Worm (Caenorhabditis elegans) whole organism, L1 larva: ENCODE data around the gene Y41C4A.6.

Experiments
- Y116A8C.19 ChIP-seq: sonication (generic microtip); optimal IDR thresholded peaks from 2 replicates; lab custom pipeline; 2016; ENCODE audit warnings: missing compliant biosample characterization, missing genetic modification characterization, borderline replicate concordance
- blmp-1 ChIP-seq: fragments of 150-350 bp; optimal IDR thresholded peaks from 2 replicates; lab custom pipeline; 2014; ENCODE audit warnings: missing biosample characterization, missing genetic modification characterization
- ceh-63 ChIP-seq: fragments of 200-800 bp; sonication (Bioruptor generic); optimal IDR thresholded peaks from 2 replicates; lab custom pipeline; 2018; ENCODE audit warnings: mild to moderate bottlenecking, missing genetic modification characterization, missing compliant biosample characterization
- ceh-82 ChIP-seq, 3 experiments: fragments of 150-350 bp in 1 of 3; sonication (generic microtip) in 2 of 3; optimal IDR thresholded peaks; 2 replicates each; lab custom pipeline; 2014 to 2017; ENCODE audit warnings: missing biosample characterization in 3 of 3, missing genetic modification characterization in 3 of 3
- dsc-1 ChIP-seq: sonication (generic microtip); optimal IDR thresholded peaks from 2 replicates; lab custom pipeline; 2016; ENCODE audit warnings: mild to moderate bottlenecking, missing genetic modification characterization, missing compliant biosample characterization
- efl-3 ChIP-seq: fragments of 200-800 bp; sonication (Bioruptor generic); optimal IDR thresholded peaks from 2 replicates; lab custom pipeline; 2018; ENCODE audit warnings: mild to moderate bottlenecking, missing genetic modification characterization, missing compliant biosample characterization
- egl-13 ChIP-seq: sonication (generic microtip); optimal IDR thresholded peaks from 2 replicates; lab custom pipeline; 2016; ENCODE audit warnings: missing genotype, missing genetic modification reagents, missing genetic modification characterization, missing compliant biosample characterization
- egl-27 ChIP-seq, 2 experiments: fragments of 150-350 bp in 1 of 2; sonication (generic microtip); optimal IDR thresholded peaks; 3 replicates each; lab custom pipeline; 2017 to 2018; ENCODE audit warnings: missing biosample characterization in 2 of 2, missing genetic modification characterization in 2 of 2, missing genetic modification reagents in 2 of 2
- elt-2 ChIP-seq: sonication (generic microtip); optimal IDR thresholded peaks from 2 replicates; lab custom pipeline; 2016; ENCODE audit warnings: missing genetic modification characterization, mild to moderate bottlenecking, inconsistent platforms, missing compliant biosample characterization, missing genetic modification reagents
- fkh-8 ChIP-seq: sonication (generic microtip); optimal IDR thresholded peaks from 2 replicates; lab custom pipeline; 2016; ENCODE audit warnings: mild to moderate bottlenecking, missing genetic modification characterization, missing compliant biosample characterization
- grh-1 ChIP-seq: fragments of 200-800 bp; sonication (Bioruptor generic); IDR thresholded peaks from 2 replicates; pipeline ENCODE4 v1.3.6; 2022; ENCODE audit warnings: missing genetic modification reagents, missing genetic modification characterization, missing compliant biosample characterization
- hlh-17 ChIP-seq: fragments of 200-800 bp; sonication (Bioruptor generic); optimal IDR thresholded peaks from 2 replicates; lab custom pipeline; 2018; ENCODE audit warnings: missing genetic modification characterization, mild to moderate bottlenecking, missing compliant biosample characterization, moderate library complexity, borderline replicate concordance
- isw-1 ChIP-seq: fragments of 200-800 bp; sonication (Bioruptor generic); IDR thresholded peaks from 2 replicates; pipeline ENCODE4 v1.3.6; 2022; ENCODE audit warnings: missing genetic modification characterization, missing compliant biosample characterization
- jun-1 ChIP-seq: fragments of 150-350 bp; optimal IDR thresholded peaks from 2 replicates; lab custom pipeline; 2014; ENCODE audit warnings: missing biosample characterization, missing genetic modification reagents, missing genetic modification characterization
- lin-14 ChIP-seq: fragments of 200-800 bp; sonication (Bioruptor generic); optimal IDR thresholded peaks from 2 replicates; lab custom pipeline; 2018; ENCODE audit warnings: mild to moderate bottlenecking, missing genetic modification characterization, moderate library complexity, missing compliant biosample characterization
- lin-35 ChIP-seq, 2 experiments: fragments of 150-350 bp; optimal IDR thresholded peaks; 2 replicates each; lab custom pipeline; 2014; ENCODE audit warnings: missing biosample characterization in 2 of 2, missing genetic modification characterization in 2 of 2, missing genetic modification reagents in 2 of 2
- lin-39 ChIP-seq: fragments of 150-350 bp; optimal IDR thresholded peaks from 2 replicates; lab custom pipeline; 2014; ENCODE audit warnings: missing biosample characterization, missing genetic modification reagents, missing genetic modification characterization
- lsy-2 ChIP-seq, 2 experiments: fragments of 150-350 bp; optimal IDR thresholded peaks; 2 replicates each; lab custom pipeline; 2014; ENCODE audit warnings: missing biosample characterization in 2 of 2, missing genetic modification characterization in 2 of 2
- mef-2 ChIP-seq: fragments of 150-350 bp; optimal IDR thresholded peaks from 2 replicates; lab custom pipeline; 2014; ENCODE audit warnings: missing biosample characterization, missing genetic modification characterization
- mep-1 ChIP-seq: fragments of 150-350 bp; optimal IDR thresholded peaks from 2 replicates; lab custom pipeline; 2014; ENCODE audit warnings: missing biosample characterization, missing genetic modification characterization
- nhr-20 ChIP-seq: sonication (generic microtip); optimal IDR thresholded peaks from 2 replicates; lab custom pipeline; 2016; ENCODE audit warnings: mild to moderate bottlenecking, missing genetic modification characterization, missing compliant biosample characterization
- nhr-47 ChIP-seq: sonication (generic microtip); optimal IDR thresholded peaks from 2 replicates; lab custom pipeline; 2016; ENCODE audit warnings: mild to moderate bottlenecking, missing genetic modification characterization, moderate library complexity, missing compliant biosample characterization
- nhr-84 ChIP-seq: sonication (generic microtip); optimal IDR thresholded peaks from 2 replicates; lab custom pipeline; 2017; ENCODE audit warnings: missing biosample characterization, missing genetic modification characterization
- nhr-85 ChIP-seq: sonication (generic microtip); peaks from one replicate; lab custom pipeline; 2016; ENCODE audit warnings: missing genetic modification characterization, inconsistent platforms, missing compliant biosample characterization
- pax-3 ChIP-seq: fragments of 200-800 bp; sonication (Bioruptor generic); optimal IDR thresholded peaks from 2 replicates; lab custom pipeline; 2018; ENCODE audit warnings: mild to moderate bottlenecking, missing genetic modification characterization, moderate library complexity, missing compliant biosample characterization
- pqm-1 ChIP-seq: sonication (generic microtip); optimal IDR thresholded peaks from 3 replicates; lab custom pipeline; 2017; ENCODE audit warnings: missing biosample characterization, missing genetic modification characterization
- rnt-1 ChIP-seq: sonication (generic microtip); optimal IDR thresholded peaks from 2 replicates; lab custom pipeline; 2016; ENCODE audit warnings: mild to moderate bottlenecking, missing genetic modification characterization, moderate library complexity, missing compliant biosample characterization
- skn-1 ChIP-seq: fragments of 150-350 bp; optimal IDR thresholded peaks from 2 replicates; lab custom pipeline; 2014; ENCODE audit warnings: missing biosample characterization, missing genetic modification characterization
- snpc-4 ChIP-seq: fragments of 150-350 bp; optimal IDR thresholded peaks from 2 replicates; lab custom pipeline; 2014; ENCODE audit warnings: missing biosample characterization, missing genetic modification characterization
- snu-23 ChIP-seq: sonication (generic microtip); optimal IDR thresholded peaks from 2 replicates; lab custom pipeline; 2016; ENCODE audit warnings: missing genetic modification characterization, missing compliant biosample characterization
- sox-4 ChIP-seq: sonication (generic microtip); optimal IDR thresholded peaks from 2 replicates; lab custom pipeline; 2016; ENCODE audit warnings: missing genetic modification characterization, missing compliant biosample characterization
- tbx-2 ChIP-seq: sonication (generic microtip); optimal IDR thresholded peaks from 2 replicates; lab custom pipeline; 2016; ENCODE audit warnings: missing genetic modification characterization, missing compliant biosample characterization
- unc-130 ChIP-seq: fragments of 150-350 bp; optimal IDR thresholded peaks from 2 replicates; lab custom pipeline; 2017; ENCODE audit warnings: missing biosample characterization, missing genetic modification characterization, inconsistent platforms
- unc-86 ChIP-seq: sonication (generic microtip); optimal IDR thresholded peaks from 2 replicates; lab custom pipeline; 2016; ENCODE audit warnings: missing genetic modification characterization, missing compliant biosample characterization
- ztf-11 ChIP-seq, 2 experiments: sonication (generic microtip); optimal IDR thresholded peaks; 2 replicates each; lab custom pipeline; 2016 to 2017; ENCODE audit warnings: missing genetic modification characterization in 2 of 2, missing biosample characterization in 1 of 2, missing compliant biosample characterization in 1 of 2

Gene Y41C4A.6

ce11 chrIII:11666819-11667218 lies 29.6 kb upstream of the Y41C4A.6 start:
- TF ChIP-seq hlh-17 (GFP tag; lab: Kevin White, UChicago) (no peak), skn-1 (tag; lab: Kevin White, UChicago) (no peak), nhr-47 (no peak), egl-27 (tag; optimal IDR thresholded peaks at IDR 0.05; lab: Kevin White, UChicago) (no peak), lsy-2 (tag; optimal IDR thresholded peaks at IDR 0.05; lab: Kevin White, UChicago) (no peak), snpc-4 (tag; lab: Kevin White, UChicago) (no peak), efl-3 (GFP tag; lab: Kevin White, UChicago) (no peak), Y116A8C.19 (no peak), tbx-2 (tag; lab: Kevin White, UChicago) (no peak), ceh-63 (GFP tag; lab: Kevin White, UChicago) (no peak), isw-1 (no peak), ceh-82 (tag; optimal IDR thresholded peaks at IDR 0.05; lab: Kevin White, UChicago) (no peak), blmp-1 (peak; percentile 97), ztf-11 (tag; optimal IDR thresholded peaks at IDR 0.05; lab: Kevin White, UChicago) (no peak), lin-39 (tag; lab: Kevin White, UChicago) (no peak), mef-2 (no peak), snu-23 (GFP tag; lab: Kevin White, UChicago) (peak; percentile 7), nhr-84 (tag; lab: Kevin White, UChicago) (no peak), unc-86 (tag; lab: Kevin White, UChicago) (no peak), unc-130 (no peak), mep-1 (peak; percentile 4), grh-1 (no peak), nhr-85 (peak; percentile 47), lin-14 (GFP tag; lab: Kevin White, UChicago) (peak; percentile 47), nhr-20 (tag; lab: Kevin White, UChicago) (no peak)

DNA sequence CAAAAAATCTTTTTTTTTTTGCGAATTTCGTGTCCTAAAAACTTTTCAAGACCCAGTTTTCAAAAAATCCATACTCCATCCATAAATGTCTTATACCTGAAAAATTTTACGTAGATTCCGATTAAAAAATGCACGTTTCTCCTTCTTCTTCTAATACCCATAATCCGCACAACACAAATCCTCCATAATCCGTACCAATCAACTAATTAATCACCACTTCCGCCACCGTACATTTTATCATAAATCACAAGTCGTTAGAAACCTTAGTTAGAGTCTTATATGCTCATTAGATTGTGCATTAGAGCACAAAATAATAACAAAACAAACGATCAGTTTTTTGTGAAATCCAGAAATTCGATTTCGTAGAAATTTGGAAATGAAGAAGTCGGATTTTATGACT lies 27.4 kb upstream of the Y41C4A.6 start:
- TF ChIP-seq nhr-47 (peak; percentile 14), jun-1 (tag; lab: Kevin White, UChicago) (no peak), dsc-1 (tag; lab: Kevin White, UChicago) (peak; percentile 99), pax-3 (peak; percentile 45), lin-35 (GFP tag; optimal IDR thresholded peaks at IDR 0.05; lab: Kevin White, UChicago) (no peak)

ce11 chrIII:11680514-11680913 lies 15.9 kb upstream of the Y41C4A.6 start:
- TF ChIP-seq pqm-1 (tag; lab: Kevin White, UChicago): no peak
- TF ChIP-seq nhr-47: no peak
- peak; percentile 71 for TF ChIP-seq dsc-1 (tag; lab: Kevin White, UChicago)
- TF ChIP-seq egl-13 (tag; lab: Kevin White, UChicago): no peak
- TF ChIP-seq isw-1: no peak
- TF ChIP-seq sox-4: peak; percentile 3
- no peak for TF ChIP-seq ceh-63 (GFP tag; lab: Kevin White, UChicago)
- no peak for TF ChIP-seq elt-2 (tag; lab: Kevin White, UChicago)
- TF ChIP-seq nhr-85: peak; percentile 57
- no peak for TF ChIP-seq mef-2

DNA sequence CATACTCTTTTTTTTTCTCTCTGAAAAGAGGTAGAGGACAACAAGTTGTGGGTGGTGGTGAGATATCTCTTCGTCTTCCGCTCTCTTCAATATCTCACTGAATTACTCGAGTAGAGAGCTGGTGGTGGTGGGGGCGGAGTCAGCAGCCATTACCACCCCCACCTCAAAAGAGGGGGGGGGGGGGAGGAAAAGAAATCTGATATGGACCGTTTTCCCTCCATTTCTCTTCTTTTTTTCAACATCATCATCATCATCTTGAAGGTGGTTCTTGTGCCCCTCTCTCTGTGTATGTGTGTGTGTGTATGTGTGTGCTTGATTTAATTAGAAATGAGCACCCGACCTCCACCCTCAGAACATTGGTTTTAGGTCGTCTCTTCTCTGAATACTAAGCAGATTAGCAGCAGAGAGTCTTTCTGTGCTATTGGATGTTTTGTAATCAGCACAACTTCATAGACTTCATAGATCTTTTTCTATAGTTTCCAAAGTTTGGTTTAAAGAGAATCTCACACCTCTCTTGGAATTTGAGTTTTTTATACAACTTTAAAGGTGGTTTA lies 14.8 kb upstream of the Y41C4A.6 start:
- TF ChIP-seq lsy-2 (tag; optimal IDR thresholded peaks at IDR 0.05; lab: Kevin White, UChicago): peak in 1 of 2 experiments; percentile 11
- TF ChIP-seq fkh-8 (tag; lab: Kevin White, UChicago): peak; percentile 67
- peak; percentile 84 for TF ChIP-seq lin-14 (GFP tag; lab: Kevin White, UChicago)
- TF ChIP-seq rnt-1: no peak
- peak; percentile 16 for TF ChIP-seq egl-13 (tag; lab: Kevin White, UChicago)
